Worm (Caenorhabditis elegans) whole organism, mixed stage, embryonic: Measurements from ENCODE around the gene sdz-4.

Experiments used
- M03D4.4 ChIP-seq: sonication (generic microtip); optimal IDR thresholded peaks from 2 replicates; lab custom pipeline; 2017; ENCODE audit warnings: mild to moderate bottlenecking, missing genetic modification characterization, missing compliant biosample characterization
- ceh-83 ChIP-seq: fragments of 200-800 bp; sonication (Bioruptor generic); optimal IDR thresholded peaks from 2 replicates; lab custom pipeline; 2018; ENCODE audit warnings: mild to moderate bottlenecking, missing genetic modification characterization, missing compliant biosample characterization
- ces-1 ChIP-seq: fragments of 150-350 bp; optimal IDR thresholded peaks from 2 replicates; lab custom pipeline; 2014; ENCODE audit warnings: missing biosample characterization, missing genetic modification reagents, missing genetic modification characterization
- elt-3 ChIP-seq: fragments of 150-350 bp; optimal IDR thresholded peaks from 2 replicates; lab custom pipeline; 2014; ENCODE audit warnings: missing biosample characterization, missing genetic modification characterization
- mls-2 ChIP-seq: sonication (generic microtip); optimal IDR thresholded peaks from 2 replicates; lab custom pipeline; 2016; ENCODE audit warnings: mild to moderate bottlenecking, missing genetic modification characterization, moderate library complexity, missing compliant biosample characterization
- pha-4 ChIP-seq: fragments of 150-350 bp; optimal IDR thresholded peaks from 2 replicates; lab custom pipeline; 2018; ENCODE audit warnings: missing biosample characterization, missing genetic modification reagents, missing genetic modification characterization
- zip-8 ChIP-seq: fragments of 150-350 bp; optimal IDR thresholded peaks from 2 replicates; lab custom pipeline; 2014; ENCODE audit warnings: missing biosample characterization, missing genetic modification characterization
- ztf-11 ChIP-seq: fragments of 150-350 bp; optimal IDR thresholded peaks from 2 replicates; lab custom pipeline; 2014; ENCODE audit warnings: missing biosample characterization, missing genetic modification characterization

DNA sequence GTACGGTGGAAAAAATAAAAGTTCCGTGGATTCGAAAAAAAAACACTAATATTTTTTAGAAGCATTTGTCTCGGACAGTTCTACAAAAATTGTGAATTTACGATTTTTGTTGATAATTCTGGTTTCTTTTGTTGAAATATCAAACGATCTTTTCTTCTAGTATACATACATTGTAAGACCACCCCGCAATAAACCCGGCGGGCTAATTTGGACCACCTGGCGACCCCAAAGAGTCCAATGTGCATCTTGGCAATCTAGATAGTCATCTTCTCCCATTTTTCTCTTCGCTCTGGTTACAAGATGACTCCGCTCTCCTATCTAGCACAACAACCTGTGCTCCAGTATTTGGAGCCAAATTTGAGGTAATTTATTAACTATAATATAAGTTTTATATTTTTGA lies 42.9 kb upstream of the sdz-4 start, which contains the start of gene fbxc-29:
- TF ChIP-seq zip-8 (tag; lab: Kevin White, UChicago): no peak
- no peak for TF ChIP-seq ceh-83 (GFP tag; lab: Kevin White, UChicago)
- TF ChIP-seq ztf-11: no peak
- no peak for TF ChIP-seq pha-4 (tag; lab: Kevin White, UChicago)
- no peak for TF ChIP-seq M03D4.4 (tag; lab: Kevin White, UChicago)
- no peak for TF ChIP-seq mls-2 (tag; lab: Kevin White, UChicago)
- no peak for TF ChIP-seq ces-1
- no peak for TF ChIP-seq elt-3 (tag; lab: Kevin White, UChicago)
